Worm (Caenorhabditis elegans) whole organism, mixed stage, embryonic: Measurements from ENCODE around the gene slc-36.1.

Experiments
- blmp-1 ChIP-seq: fragments of 150-350 bp; optimal IDR thresholded peaks from 2 replicates; lab custom pipeline; 2014; ENCODE audit warnings: missing biosample characterization, missing genetic modification characterization
- ceh-43 ChIP-seq: fragments of 200-800 bp; sonication (Bioruptor generic); optimal IDR thresholded peaks from 2 replicates; lab custom pipeline; 2018; ENCODE audit warnings: mild to moderate bottlenecking, missing genetic modification characterization, moderate library complexity, missing compliant biosample characterization
- elt-3 ChIP-seq: fragments of 150-350 bp; optimal IDR thresholded peaks from 2 replicates; lab custom pipeline; 2014; ENCODE audit warnings: missing biosample characterization, missing genetic modification characterization
- lin-13 ChIP-seq: fragments of 150-350 bp; optimal IDR thresholded peaks from 2 replicates; lab custom pipeline; 2014; ENCODE audit warnings: missing biosample characterization, missing genetic modification characterization
- lsy-2 ChIP-seq: fragments of 150-350 bp; optimal IDR thresholded peaks from 2 replicates; lab custom pipeline; 2014; ENCODE audit warnings: missing biosample characterization, missing genetic modification characterization
- nhr-12 ChIP-seq: fragments of 150-350 bp; optimal IDR thresholded peaks from 2 replicates; lab custom pipeline; 2014; ENCODE audit warnings: missing biosample characterization, missing genetic modification characterization
- nhr-28 ChIP-seq: fragments of 150-350 bp; optimal IDR thresholded peaks from 2 replicates; lab custom pipeline; 2014; ENCODE audit warnings: missing biosample characterization, missing genetic modification characterization
- pha-4 ChIP-seq: fragments of 150-350 bp; optimal IDR thresholded peaks from 2 replicates; lab custom pipeline; 2018; ENCODE audit warnings: missing biosample characterization, missing genetic modification reagents, missing genetic modification characterization
- sptf-1 ChIP-seq: sonication (generic microtip); optimal IDR thresholded peaks from 2 replicates; lab custom pipeline; 2017; ENCODE audit warnings: mild to moderate bottlenecking, missing genetic modification characterization, moderate library complexity, missing compliant biosample characterization

ce11 chrIII:13317383-13317911, 10.1 kb downstream of the slc-36.1 start:
- TF ChIP-seq sptf-1 (no peak), elt-3 (no peak), lsy-2 (no peak), nhr-12 (tag; lab: Kevin White, UChicago) (no peak), nhr-28 (tag; lab: Kevin White, UChicago) (no peak), blmp-1 (no peak), lin-13 (tag; lab: Kevin White, UChicago) (no peak), pha-4 (no peak), ceh-43 (GFP tag; lab: Kevin White, UChicago) (no peak)
